Worm (Caenorhabditis elegans) whole organism, L1 larva: ENCODE results near the gene imb-2.

ENCODE experiments used
- C16A3.4 ChIP-seq: fragments of 150-350 bp; optimal IDR thresholded peaks from 2 replicates; lab custom pipeline; 2014; ENCODE audit warnings: missing biosample characterization, missing genetic modification characterization
- C34B4.2 ChIP-seq: sonication (generic microtip); optimal IDR thresholded peaks from 2 replicates; lab custom pipeline; 2017; ENCODE audit warnings: mild to moderate bottlenecking, missing genetic modification characterization, missing compliant biosample characterization
- F16B12.6 ChIP-seq: fragments of 150-350 bp; optimal IDR thresholded peaks from 2 replicates; lab custom pipeline; 2014; ENCODE audit warnings: missing biosample characterization, missing genetic modification characterization
- Y116A8C.19 ChIP-seq: sonication (generic microtip); optimal IDR thresholded peaks from 2 replicates; lab custom pipeline; 2016; ENCODE audit warnings: missing compliant biosample characterization, missing genetic modification characterization, borderline replicate concordance
- alr-1 ChIP-seq: fragments of 200-800 bp; sonication (Bioruptor generic); optimal IDR thresholded peaks from 2 replicates; lab custom pipeline; 2018; ENCODE audit warnings: borderline replicate concordance, mild to moderate bottlenecking, missing genetic modification characterization, missing compliant biosample characterization
- aly-2 ChIP-seq: fragments of 150-350 bp; optimal IDR thresholded peaks from 2 replicates; lab custom pipeline; 2014; ENCODE audit warnings: missing biosample characterization, missing genetic modification characterization
- ama-1 ChIP-seq: fragments of 150-350 bp; optimal IDR thresholded peaks from 2 replicates; lab custom pipeline; 2014
- ceh-8 ChIP-seq: fragments of 200-800 bp; sonication (Bioruptor generic); optimal IDR thresholded peaks from 2 replicates; lab custom pipeline; 2018; ENCODE audit warnings: mild to moderate bottlenecking, missing genetic modification characterization, moderate library complexity, missing compliant biosample characterization
- ceh-82 ChIP-seq, 3 experiments: fragments of 150-350 bp in 1 of 3; sonication (generic microtip) in 2 of 3; optimal IDR thresholded peaks; 2 replicates each; lab custom pipeline; 2014 to 2017; ENCODE audit warnings: missing biosample characterization in 3 of 3, missing genetic modification characterization in 3 of 3
- dpl-1 ChIP-seq, 3 experiments: fragments of 150-350 bp in 2 of 3; sonication (generic microtip) in 1 of 3; optimal IDR thresholded peaks; 2 replicates each; lab custom pipeline; 2014 to 2017; ENCODE audit warnings: missing biosample characterization in 3 of 3, missing genetic modification characterization in 3 of 3, missing genetic modification reagents in 3 of 3
- dsc-1 ChIP-seq: sonication (generic microtip); optimal IDR thresholded peaks from 2 replicates; lab custom pipeline; 2016; ENCODE audit warnings: mild to moderate bottlenecking, missing genetic modification characterization, missing compliant biosample characterization
- efl-1 ChIP-seq, 4 experiments: fragments of 150-350 bp; optimal IDR thresholded peaks in 3 of 4; peaks in 1 of 4; 1 replicate in 1 of 4; 2 replicates in 3 of 4; lab custom pipeline; 2014; ENCODE audit warnings: missing biosample characterization in 2 of 4, missing genetic modification characterization in 2 of 4, missing genetic modification reagents in 2 of 4
- egl-13 ChIP-seq: sonication (generic microtip); optimal IDR thresholded peaks from 2 replicates; lab custom pipeline; 2016; ENCODE audit warnings: missing genotype, missing genetic modification reagents, missing genetic modification characterization, missing compliant biosample characterization
- fkh-10 ChIP-seq: sonication (generic microtip); optimal IDR thresholded peaks from 2 replicates; lab custom pipeline; 2017; ENCODE audit warnings: missing biosample characterization, missing genetic modification reagents, missing genetic modification characterization
- fkh-8 ChIP-seq: sonication (generic microtip); optimal IDR thresholded peaks from 2 replicates; lab custom pipeline; 2016; ENCODE audit warnings: mild to moderate bottlenecking, missing genetic modification characterization, missing compliant biosample characterization
- irx-1 ChIP-seq: sonication (generic microtip); optimal IDR thresholded peaks from 2 replicates; lab custom pipeline; 2016; ENCODE audit warnings: missing genetic modification characterization, missing compliant biosample characterization
- isw-1 ChIP-seq: fragments of 200-800 bp; sonication (Bioruptor generic); IDR thresholded peaks from 2 replicates; pipeline ENCODE4 v1.3.6; 2022; ENCODE audit warnings: missing genetic modification characterization, missing compliant biosample characterization
- lin-13 ChIP-seq: fragments of 150-350 bp; optimal IDR thresholded peaks from 2 replicates; lab custom pipeline; 2014; ENCODE audit warnings: missing biosample characterization, missing genetic modification reagents, missing genetic modification characterization
- lin-14 ChIP-seq: fragments of 200-800 bp; sonication (Bioruptor generic); optimal IDR thresholded peaks from 2 replicates; lab custom pipeline; 2018; ENCODE audit warnings: mild to moderate bottlenecking, missing genetic modification characterization, moderate library complexity, missing compliant biosample characterization
- lin-15B ChIP-seq: fragments of 150-350 bp; sonication (generic microtip); optimal IDR thresholded peaks from 3 replicates; lab custom pipeline; 2014; ENCODE audit warnings: missing biosample characterization, missing genetic modification characterization
- lin-35 ChIP-seq, 2 experiments: fragments of 150-350 bp; optimal IDR thresholded peaks; 2 replicates each; lab custom pipeline; 2014; ENCODE audit warnings: missing biosample characterization in 2 of 2, missing genetic modification characterization in 2 of 2, missing genetic modification reagents in 2 of 2
- lin-39 ChIP-seq: fragments of 150-350 bp; optimal IDR thresholded peaks from 2 replicates; lab custom pipeline; 2014; ENCODE audit warnings: missing biosample characterization, missing genetic modification reagents, missing genetic modification characterization
- lsy-2 ChIP-seq, 2 experiments: fragments of 150-350 bp; optimal IDR thresholded peaks; 2 replicates each; lab custom pipeline; 2014; ENCODE audit warnings: missing biosample characterization in 2 of 2, missing genetic modification characterization in 2 of 2
- nhr-12 ChIP-seq: sonication (generic microtip); optimal IDR thresholded peaks from 2 replicates; lab custom pipeline; 2017; ENCODE audit warnings: missing biosample characterization, missing genetic modification characterization
- nhr-20 ChIP-seq: sonication (generic microtip); optimal IDR thresholded peaks from 2 replicates; lab custom pipeline; 2016; ENCODE audit warnings: mild to moderate bottlenecking, missing genetic modification characterization, missing compliant biosample characterization
- nhr-237 ChIP-seq: fragments of 150-350 bp; optimal IDR thresholded peaks from 2 replicates; lab custom pipeline; 2014; ENCODE audit warnings: missing biosample characterization, missing genetic modification characterization
- nhr-47 ChIP-seq: sonication (generic microtip); optimal IDR thresholded peaks from 2 replicates; lab custom pipeline; 2016; ENCODE audit warnings: mild to moderate bottlenecking, missing genetic modification characterization, moderate library complexity, missing compliant biosample characterization
- nhr-71 ChIP-seq: sonication (generic microtip); optimal IDR thresholded peaks from 2 replicates; lab custom pipeline; 2016; ENCODE audit warnings: mild to moderate bottlenecking, missing genetic modification characterization, moderate library complexity, missing compliant biosample characterization
- nhr-76 ChIP-seq: sonication (generic microtip); optimal IDR thresholded peaks from 2 replicates; lab custom pipeline; 2017; ENCODE audit warnings: missing biosample characterization, missing genetic modification characterization
- nhr-77 ChIP-seq: fragments of 150-350 bp; optimal IDR thresholded peaks from 2 replicates; lab custom pipeline; 2014; ENCODE audit warnings: missing biosample characterization, missing genetic modification characterization
- nhr-85 ChIP-seq: sonication (generic microtip); peaks from one replicate; lab custom pipeline; 2016; ENCODE audit warnings: missing genetic modification characterization, inconsistent platforms, missing compliant biosample characterization
- rnt-1 ChIP-seq: sonication (generic microtip); optimal IDR thresholded peaks from 2 replicates; lab custom pipeline; 2016; ENCODE audit warnings: mild to moderate bottlenecking, missing genetic modification characterization, moderate library complexity, missing compliant biosample characterization
- skn-1 ChIP-seq: fragments of 150-350 bp; optimal IDR thresholded peaks from 2 replicates; lab custom pipeline; 2014; ENCODE audit warnings: missing biosample characterization, missing genetic modification characterization
- snpc-4 ChIP-seq: fragments of 150-350 bp; optimal IDR thresholded peaks from 2 replicates; lab custom pipeline; 2014; ENCODE audit warnings: missing biosample characterization, missing genetic modification characterization
- snu-23 ChIP-seq: sonication (generic microtip); optimal IDR thresholded peaks from 2 replicates; lab custom pipeline; 2016; ENCODE audit warnings: missing genetic modification characterization, missing compliant biosample characterization
- sox-4 ChIP-seq: sonication (generic microtip); optimal IDR thresholded peaks from 2 replicates; lab custom pipeline; 2016; ENCODE audit warnings: missing genetic modification characterization, missing compliant biosample characterization
- sup-37 ChIP-seq: fragments of 200-800 bp; sonication (Bioruptor generic); optimal IDR thresholded peaks from 2 replicates; lab custom pipeline; 2018; ENCODE audit warnings: mild to moderate bottlenecking, missing genetic modification characterization, missing compliant biosample characterization
- swsn-7 ChIP-seq: sonication (generic microtip); optimal IDR thresholded peaks from 2 replicates; lab custom pipeline; 2016; ENCODE audit warnings: missing genetic modification characterization, missing compliant biosample characterization
- tbx-2 ChIP-seq: sonication (generic microtip); optimal IDR thresholded peaks from 2 replicates; lab custom pipeline; 2016; ENCODE audit warnings: missing genetic modification characterization, missing compliant biosample characterization
- unc-30 ChIP-seq: sonication (generic microtip); optimal IDR thresholded peaks from 2 replicates; lab custom pipeline; 2017; ENCODE audit warnings: missing biosample characterization, missing genetic modification characterization
- unc-86 ChIP-seq: sonication (generic microtip); optimal IDR thresholded peaks from 2 replicates; lab custom pipeline; 2016; ENCODE audit warnings: missing genetic modification characterization, missing compliant biosample characterization
- unc-98 ChIP-seq: fragments of 200-800 bp; sonication (Bioruptor generic); IDR thresholded peaks from 2 replicates; pipeline ENCODE4 v1.3.6; 2022; ENCODE audit warnings: missing genetic modification characterization, missing compliant biosample characterization
- xbp-1 ChIP-seq: sonication (generic microtip); optimal IDR thresholded peaks from 2 replicates; lab custom pipeline; 2016; ENCODE audit warnings: missing genetic modification characterization, missing compliant biosample characterization
- ztf-4 ChIP-seq: fragments of 150-350 bp; optimal IDR thresholded peaks from 2 replicates; lab custom pipeline; 2014; ENCODE audit warnings: missing biosample characterization, missing genetic modification characterization

Gene imb-2

DNA sequence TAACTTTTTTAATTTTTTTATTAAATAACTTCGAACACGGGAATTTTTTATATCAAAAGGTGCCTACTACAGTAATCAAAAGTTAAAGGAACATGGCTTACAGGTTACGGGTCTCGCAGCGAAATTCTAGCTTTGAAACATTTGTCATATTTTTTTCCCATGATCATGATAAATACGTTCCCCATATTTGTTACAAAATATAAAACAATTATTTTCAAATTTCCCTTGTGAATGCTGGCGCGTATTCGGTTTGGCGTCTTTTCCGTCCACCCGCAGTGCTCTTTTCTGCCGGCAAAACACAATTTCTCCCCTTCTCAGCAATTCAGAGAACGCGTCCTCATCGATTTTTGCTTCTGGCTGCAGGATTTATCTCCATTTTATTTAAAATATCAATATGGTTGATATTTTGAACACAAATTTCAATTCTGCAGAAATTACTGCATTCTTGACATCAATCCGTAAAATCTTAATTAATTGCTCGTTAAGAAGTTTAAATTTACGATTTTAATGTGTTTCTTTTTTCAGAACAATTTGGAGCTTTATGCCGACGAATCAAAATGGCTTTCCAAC is at the start of gene imb-2:
Gene imb-2 (plus strand): TSS at position 520 of the 570 bp plus-strand sequence.
- peak; percentile 51 for TF ChIP-seq F16B12.6 (tag; lab: Kevin White, UChicago)
- no peak for TF ChIP-seq skn-1
- TF ChIP-seq rnt-1 (tag; lab: Kevin White, UChicago): peak; percentile 32
- no peak for TF ChIP-seq Y116A8C.19 (tag; lab: Kevin White, UChicago)
- TF ChIP-seq fkh-10 (GFP tag; lab: Kevin White, UChicago): peak; percentile 5
- TF ChIP-seq swsn-7 (tag; lab: Kevin White, UChicago): peak; percentile 45
- peak; percentile 61 to 86 for TF ChIP-seq lsy-2 (tag; optimal IDR thresholded peaks at IDR 0.05; lab: Kevin White, UChicago)
- TF ChIP-seq ceh-8 (GFP tag; lab: Kevin White, UChicago): no peak
- peak; percentile 46 for TF ChIP-seq snu-23
- TF ChIP-seq egl-13 (tag; lab: Kevin White, UChicago): no peak
- no peak for TF ChIP-seq nhr-237 (tag; lab: Kevin White, UChicago)
- TF ChIP-seq xbp-1 (tag; lab: Kevin White, UChicago): peak; percentile 9
- no peak for TF ChIP-seq unc-30 (tag; lab: Kevin White, UChicago)
- TF ChIP-seq lin-39 (tag; lab: Kevin White, UChicago): no peak
- no peak for TF ChIP-seq nhr-76 (tag; lab: Kevin White, UChicago)
- TF ChIP-seq ztf-4 (tag; lab: Kevin White, UChicago): no peak
- TF ChIP-seq sup-37 (GFP tag; lab: Kevin White, UChicago): no peak
- peak in 1 of 3 experiments; percentile 62 for TF ChIP-seq ceh-82 (tag; optimal IDR thresholded peaks at IDR 0.05; lab: Kevin White, UChicago)
- no peak for TF ChIP-seq ama-1 (lab: Kevin White, UChicago)
- peak; percentile 75 to 82 for TF ChIP-seq lin-35 (GFP tag; optimal IDR thresholded peaks at IDR 0.05; lab: Kevin White, UChicago)
- TF ChIP-seq dpl-1 (GFP tag; optimal IDR thresholded peaks at IDR 0.05; lab: Kevin White, UChicago): peak; percentile 60 to 83 (median 72)
- TF ChIP-seq snpc-4 (tag; lab: Kevin White, UChicago): peak; percentile 34
- TF ChIP-seq irx-1 (tag; lab: Kevin White, UChicago): no peak
- TF ChIP-seq dsc-1 (tag; lab: Kevin White, UChicago): peak; percentile 34
- peak; percentile 75 for TF ChIP-seq lin-14
- peak; percentile 51 for TF ChIP-seq C16A3.4 (tag; lab: Kevin White, UChicago)
- no peak for TF ChIP-seq nhr-12
- peak; percentile 30 for TF ChIP-seq nhr-20 (tag; lab: Kevin White, UChicago)
- TF ChIP-seq lin-13 (GFP tag; lab: Kevin White, UChicago): peak; percentile 49
- TF ChIP-seq lin-15B (tag; lab: Kevin White, UChicago): peak; percentile 58
- no peak for TF ChIP-seq aly-2 (tag; lab: Kevin White, UChicago)
- TF ChIP-seq C34B4.2: no peak
- peak; percentile 33 for TF ChIP-seq unc-86 (tag; lab: Kevin White, UChicago)
- no peak for TF ChIP-seq sox-4 (tag; lab: Kevin White, UChicago)
- TF ChIP-seq efl-1 (optimal IDR thresholded peaks at IDR 0.05; lab: Kevin White, UChicago): peak; percentile 73 to 77
- peak; percentile 74 to 96 for TF ChIP-seq efl-1 (GFP tag; optimal IDR thresholded peaks at IDR 0.05 in 1 of 2; lab: Kevin White, UChicago)
- TF ChIP-seq isw-1: peak; percentile 9; the same call in 1 of the 2 replicates
- peak; percentile 73 for TF ChIP-seq nhr-71 (tag; lab: Kevin White, UChicago)
- TF ChIP-seq unc-98 (GFP tag; lab: Robert Waterston, UW): no peak
- TF ChIP-seq alr-1 (tag; lab: Kevin White, UChicago): no peak
- peak; percentile 4 for TF ChIP-seq tbx-2 (tag; lab: Kevin White, UChicago)
- peak; percentile 70 for TF ChIP-seq fkh-8
- peak; percentile 19 for TF ChIP-seq nhr-85 (tag; lab: Kevin White, UChicago)
- TF ChIP-seq nhr-47 (tag; lab: Kevin White, UChicago): peak; percentile 46
- peak; percentile 72 for TF ChIP-seq nhr-77 (tag; lab: Kevin White, UChicago)
